Fruit fly (Drosophila melanogaster): Measurements from ENCODE around the gene ZC3H3.

Gene ZC3H3

DNA sequence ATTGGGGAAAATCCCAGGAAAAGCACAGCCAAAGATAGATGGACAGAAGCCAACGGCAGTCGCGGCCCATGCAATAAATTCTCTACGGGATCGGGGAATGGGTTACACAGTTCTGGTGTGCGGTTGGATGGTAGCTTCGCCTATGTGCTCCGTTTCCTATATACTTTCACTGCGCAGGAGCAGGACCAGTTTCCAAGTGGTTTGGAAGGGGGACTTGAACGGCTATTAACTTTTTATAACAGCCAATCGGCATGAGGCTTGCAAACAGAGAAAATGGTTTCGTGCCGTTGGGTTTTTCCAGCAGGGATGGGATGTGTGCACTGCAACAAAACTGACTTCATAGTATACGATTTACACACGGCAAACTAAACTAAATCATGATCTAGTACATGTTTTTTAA, 28.8 kb upstream of the ZC3H3 start (continued):
- TF ChIP-seq CG7928 (GFP tag; optimal IDR thresholded peaks at IDR 0.05) (no peak), ash1 (GFP tag; optimal IDR thresholded peaks at IDR 0.05) (no peak), CG8924 (tag; optimal IDR thresholded peaks at IDR 0.05) (no peak), CG14860 (GFP tag; IDR thresholded peaks at IDR 0.05; ENCODE audit: partially characterized antibody) (no peak), zfh1 (GFP tag; IDR thresholded peaks at IDR 0.05) (no peak), chinmo (GFP tag; IDR thresholded peaks at IDR 0.05; ENCODE audit: partially characterized antibody) (no peak), BEAF-32 (GFP tag; optimal IDR thresholded peaks at IDR 0.05) (no peak), Nf-YA (GFP tag; IDR thresholded peaks at IDR 0.05) (no peak), D19A (tag; optimal IDR thresholded peaks at IDR 0.05) (no peak)

DNA sequence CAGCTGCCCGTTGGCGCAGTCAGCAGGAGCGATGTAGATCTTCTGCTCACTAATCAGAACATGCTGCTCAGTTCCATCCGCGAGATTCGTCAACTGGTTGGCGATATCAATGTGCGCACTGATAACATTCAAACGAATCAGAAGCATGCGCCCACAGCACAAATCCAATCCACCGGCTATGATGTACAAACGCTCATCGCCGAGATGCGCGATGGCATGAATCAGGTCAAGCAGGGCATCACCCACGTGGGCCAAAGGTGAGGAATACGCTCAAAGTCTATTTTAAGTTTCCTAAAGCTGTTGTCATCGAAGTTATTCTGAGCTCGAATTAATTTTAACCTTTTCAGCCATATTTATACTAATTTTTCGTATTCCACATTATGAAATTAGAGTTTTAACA, 26.8 kb upstream of the ZC3H3 start:
- 0 out of 3 replicates have a peak, but pooled peaks have one; percentile 11 for TF ChIP-seq ken (GFP tag; IDR thresholded peaks at IDR 0.05)
- no peak for TF ChIP-seq al (GFP tag; IDR thresholded peaks at IDR 0.05)
- no peak for TF ChIP-seq CG6175 (GFP tag; IDR thresholded peaks at IDR 0.05)
- TF ChIP-seq aop (GFP tag; IDR thresholded peaks at IDR 0.05), result no peak
- no peak for TF ChIP-seq tup (GFP tag; optimal IDR thresholded peaks at IDR 0.05)
- peak in 1 of 2 experiments; percentile 54 for TF ChIP-seq Hr78 (GFP tag; optimal IDR thresholded peaks at IDR 0.05)
- no peak for TF ChIP-seq CG10979 (tag; optimal IDR thresholded peaks at IDR 0.05)
- TF ChIP-seq usp (GFP tag; optimal IDR thresholded peaks at IDR 0.05), result no peak
- TF ChIP-seq ftz-f1 (GFP tag; optimal IDR thresholded peaks at IDR 0.05), result no peak

- peak; percentile 88 for TF ChIP-seq E2f2 (GFP tag; IDR thresholded peaks at IDR 0.05)
- peak; percentile 51 for TF ChIP-seq phol (tag; optimal IDR thresholded peaks at IDR 0.05)
- TF ChIP-seq grau (tag; optimal IDR thresholded peaks at IDR 0.05), result peak; percentile 3
- peak; percentile 31 for TF ChIP-seq CG9797 (GFP tag; optimal IDR thresholded peaks at IDR 0.05)
- TF ChIP-seq inv (GFP tag; IDR thresholded peaks at IDR 0.05; ENCODE audit: partially characterized antibody), result peak; percentile 56
- no peak for TF ChIP-seq Sox100B (GFP tag; optimal IDR thresholded peaks at IDR 0.05)
- peak; percentile 18; the same call in 1 of the 2 replicates for TF ChIP-seq CG42726 (GFP tag; IDR thresholded peaks at IDR 0.05; ENCODE audit: partially characterized antibody)
- no peak for TF ChIP-seq CG2678 (tag; optimal IDR thresholded peaks at IDR 0.05)
- TF ChIP-seq CG34224 (GFP tag; IDR thresholded peaks at IDR 0.05; ENCODE audit: partially characterized antibody), result peak; percentile 77
- no peak for TF ChIP-seq rib (GFP tag; IDR thresholded peaks at IDR 0.05)
- TF ChIP-seq CG9727 (GFP tag; optimal IDR thresholded peaks at IDR 0.05), result no peak
- TF ChIP-seq sim (GFP tag; IDR thresholded peaks at IDR 0.05), result no peak
- no peak for TF ChIP-seq CG1792 (GFP tag; optimal IDR thresholded peaks at IDR 0.05)
- TF ChIP-seq Dref (GFP tag; IDR thresholded peaks at IDR 0.05), result peak; percentile 82
- TF ChIP-seq CG7963 (GFP tag; IDR thresholded peaks at IDR 0.05; ENCODE audit: partially characterized antibody), result peak; percentile 73; the same call in 2 of the 3 replicates
- TF ChIP-seq sisA (GFP tag; IDR thresholded peaks at IDR 0.05), result no peak
- TF ChIP-seq scrt (GFP tag; optimal IDR thresholded peaks at IDR 0.05), result peak; percentile 38
- TF ChIP-seq CG13287 (GFP tag; IDR thresholded peaks at IDR 0.05; ENCODE audit: partially characterized antibody), result peak; percentile 76
- peak; percentile 79 for TF ChIP-seq vnd (GFP tag; IDR thresholded peaks at IDR 0.05; ENCODE audit: partially characterized antibody)
- TF ChIP-seq MBD-R2 (GFP tag; IDR thresholded peaks at IDR 0.05), result peak; percentile 87
- peak; percentile 43 for TF ChIP-seq CG8924 (tag; optimal IDR thresholded peaks at IDR 0.05)
- TF ChIP-seq ato (GFP tag; IDR thresholded peaks at IDR 0.05; ENCODE audit: partially characterized antibody), result peak; percentile 74
- TF ChIP-seq CG1832 (GFP tag; optimal IDR thresholded peaks at IDR 0.05), result peak; percentile 64
- TF ChIP-seq nerfin-1 (tag; optimal IDR thresholded peaks at IDR 0.05), result peak; percentile 53
- TF ChIP-seq lola (GFP tag; optimal IDR thresholded peaks at IDR 0.05), result peak in 1 of 3 experiments; percentile 13
- no peak for TF ChIP-seq kni (GFP tag; optimal IDR thresholded peaks at IDR 0.05)
- peak; percentile 48 for TF ChIP-seq pzg (GFP tag; optimal IDR thresholded peaks at IDR 0.05)
These were observed 25.1 kb upstream of the ZC3H3 start, which contains the start of gene ergic53 for dm6 chr3L:8534386-8535306. TSS of gene ergic53 (plus strand) at chr3L:8534977.
